Worm (Caenorhabditis elegans) whole organism, young adult: Measurements from ENCODE around the gene hot-6.

Experiments used
- C06A6.2 ChIP-seq: fragments of 200-800 bp; sonication (Bioruptor generic); conservative IDR thresholded peaks from 2 replicates; pipeline ENCODE4 v1.3.6; 2022; ENCODE audit warnings: missing genetic modification characterization, missing compliant biosample characterization
- F39B2.1 ChIP-seq: fragments of 200-800 bp; sonication (Bioruptor generic); IDR thresholded peaks from 2 replicates; pipeline ENCODE4 v1.3.6; 2022; ENCODE audit warnings: missing genetic modification reagents, missing genetic modification characterization, missing compliant biosample characterization
- F49E8.2 ChIP-seq: sonication (generic microtip); optimal IDR thresholded peaks from 3 replicates; lab custom pipeline; 2017; ENCODE audit warnings: missing genetic modification characterization, mild to moderate bottlenecking, missing compliant biosample characterization, antibody characterized with exemption, moderate library complexity; ENCODE audit not compliant: insufficient read depth
- F55B11.4 ChIP-seq: sonication (generic microtip); optimal IDR thresholded peaks from 2 replicates; lab custom pipeline; 2016; ENCODE audit warnings: missing compliant biosample characterization, missing genetic modification characterization, borderline replicate concordance; ENCODE audit not compliant: insufficient read depth
- T07F8.4 ChIP-seq: sonication (generic microtip); optimal IDR thresholded peaks from 2 replicates; lab custom pipeline; 2016; ENCODE audit warnings: mild to moderate bottlenecking, missing genetic modification characterization, moderate library complexity, missing compliant biosample characterization
- Y53F4B.3 ChIP-seq: fragments of 200-800 bp; sonication (Bioruptor generic); IDR thresholded peaks from 2 replicates; pipeline ENCODE4 v1.3.6; 2022; ENCODE audit warnings: missing genetic modification reagents, missing genetic modification characterization, missing compliant biosample characterization
- Y53G8AR.9 ChIP-seq: fragments of 200-800 bp; sonication (Bioruptor generic); conservative IDR thresholded peaks from 2 replicates; pipeline ENCODE4 v1.3.6; 2022; ENCODE audit warnings: missing genetic modification reagents, missing genetic modification characterization, missing compliant biosample characterization
- Y56A3A.18 ChIP-seq: fragments of 200-800 bp; sonication (Bioruptor generic); IDR thresholded peaks from 2 replicates; pipeline ENCODE4 v1.3.6; 2022; ENCODE audit warnings: missing genetic modification reagents, missing genetic modification characterization, missing compliant biosample characterization
- Y67H2A.10 ChIP-seq: fragments of 200-800 bp; sonication (Bioruptor generic); conservative IDR thresholded peaks from 2 replicates; pipeline ENCODE4 v1.3.6; 2022; ENCODE audit warnings: missing genetic modification reagents, missing genetic modification characterization, missing compliant biosample characterization
- aptf-2 ChIP-seq: fragments of 200-800 bp; sonication (Bioruptor generic); conservative IDR thresholded peaks from 2 replicates; pipeline ENCODE4 v1.3.6; 2022; ENCODE audit warnings: missing genetic modification reagents, missing genetic modification characterization, missing compliant biosample characterization
- aptf-3 ChIP-seq: fragments of 200-800 bp; sonication (Bioruptor generic); IDR thresholded peaks from 2 replicates; pipeline ENCODE4 v1.3.6; 2022; ENCODE audit warnings: missing genetic modification characterization, missing compliant biosample characterization
- attf-5 ChIP-seq: fragments of 200-800 bp; sonication (Bioruptor generic); optimal IDR thresholded peaks from 2 replicates; lab custom pipeline; 2018; ENCODE audit warnings: mild to moderate bottlenecking, missing genetic modification characterization, missing compliant biosample characterization
- attf-6 ChIP-seq: fragments of 200-800 bp; sonication (Bioruptor generic); IDR thresholded peaks from 2 replicates; pipeline ENCODE4 v1.3.6; 2022; ENCODE audit warnings: missing genetic modification reagents, missing genetic modification characterization, missing compliant biosample characterization
- ccch-3 ChIP-seq: fragments of 200-800 bp; sonication (Bioruptor generic); optimal IDR thresholded peaks from 2 replicates; lab custom pipeline; 2018; ENCODE audit warnings: mild to moderate bottlenecking, missing genetic modification characterization, missing compliant biosample characterization
- cebp-1 ChIP-seq, 2 experiments: fragments of 200-800 bp in 1 of 2; sonication (Bioruptor generic) in 1 of 2; sonication (generic microtip) in 1 of 2; IDR thresholded peaks in 1 of 2; optimal IDR thresholded peaks in 1 of 2; 2 replicates each; pipeline versions ENCODE4 v1.3.6 to Lab custom; 2017 to 2022; ENCODE audit warnings: missing compliant biosample characterization in 2 of 2, missing genetic modification characterization in 2 of 2, mild to moderate bottlenecking in 1 of 2, missing genetic modification reagents in 1 of 2, moderate library complexity in 1 of 2
- ceh-100 ChIP-seq: fragments of 200-800 bp; sonication (Bioruptor generic); IDR thresholded peaks from 2 replicates; pipeline ENCODE4 v1.3.6; 2022; ENCODE audit warnings: missing genetic modification reagents, missing genetic modification characterization, missing compliant biosample characterization
- dpl-1 ChIP-seq: fragments of 150-350 bp; optimal IDR thresholded peaks from 2 replicates; lab custom pipeline; 2014; ENCODE audit warnings: missing biosample characterization, missing genetic modification reagents, missing genetic modification characterization
- egl-18 ChIP-seq: fragments of 200-800 bp; sonication (Bioruptor generic); IDR thresholded peaks from 2 replicates; pipeline ENCODE4 v1.3.6; 2022; ENCODE audit warnings: missing genetic modification reagents, missing genetic modification characterization, missing compliant biosample characterization
- ets-4 ChIP-seq: fragments of 200-800 bp; sonication (Bioruptor generic); optimal IDR thresholded peaks from 2 replicates; lab custom pipeline; 2018; ENCODE audit warnings: mild to moderate bottlenecking, missing genetic modification characterization, missing compliant biosample characterization
- him-1 ChIP-seq: sonication (generic microtip); optimal IDR thresholded peaks from 2 replicates; lab custom pipeline; 2016; ENCODE audit warnings: missing genotype, missing genetic modification reagents, missing genetic modification characterization, missing compliant biosample characterization
- hrde-1 ChIP-seq: sonication (generic microtip); optimal IDR thresholded peaks from 2 replicates; lab custom pipeline; 2016; ENCODE audit warnings: missing genetic modification characterization, mild to moderate bottlenecking, missing compliant biosample characterization, moderate library complexity, missing genotype, missing genetic modification reagents, borderline replicate concordance
- hsf-1 ChIP-seq: fragments of 200-800 bp; sonication (Bioruptor generic); IDR thresholded peaks from 2 replicates; pipeline ENCODE4 v1.3.6; 2022; ENCODE audit warnings: missing genetic modification reagents, missing genetic modification characterization, missing compliant biosample characterization
- lin-40 ChIP-seq: sonication (generic microtip); optimal IDR thresholded peaks from 2 replicates; lab custom pipeline; 2016; ENCODE audit warnings: missing genetic modification characterization, mild to moderate bottlenecking, missing compliant biosample characterization, missing genotype, missing genetic modification reagents
- madf-3 ChIP-seq: fragments of 200-800 bp; sonication (Bioruptor generic); IDR thresholded peaks from 2 replicates; pipeline ENCODE4 v1.3.6; 2022; ENCODE audit warnings: missing genetic modification reagents, missing genetic modification characterization, missing compliant biosample characterization
- nhr-120 ChIP-seq: fragments of 200-800 bp; sonication (Bioruptor generic); IDR thresholded peaks from 2 replicates; pipeline ENCODE4 v1.3.6; 2022; ENCODE audit warnings: missing genetic modification characterization, missing compliant biosample characterization
- nhr-27 ChIP-seq: fragments of 200-800 bp; sonication (Bioruptor generic); optimal IDR thresholded peaks from 2 replicates; lab custom pipeline; 2018; ENCODE audit warnings: mild to moderate bottlenecking, missing genetic modification characterization, moderate library complexity, missing compliant biosample characterization
- nhr-80 ChIP-seq: sonication (generic microtip); optimal IDR thresholded peaks from 2 replicates; lab custom pipeline; 2016; ENCODE audit warnings: missing genetic modification characterization, missing compliant biosample characterization
- pbrm-1 ChIP-seq: fragments of 200-800 bp; sonication (Bioruptor generic); IDR thresholded peaks from 2 replicates; pipeline ENCODE4 v1.3.6; 2022; ENCODE audit warnings: missing genetic modification reagents, missing genetic modification characterization, missing compliant biosample characterization
- snpc-1.1 ChIP-seq: sonication (generic microtip); optimal IDR thresholded peaks from 2 replicates; lab custom pipeline; 2017; ENCODE audit warnings: missing genetic modification characterization, mild to moderate bottlenecking, missing compliant biosample characterization, antibody characterized with exemption, moderate library complexity, missing genotype, missing genetic modification reagents; ENCODE audit not compliant: insufficient read depth
- ztf-28 ChIP-seq: fragments of 200-800 bp; sonication (Bioruptor generic); IDR thresholded peaks from 2 replicates; pipeline ENCODE4 v1.3.6; 2022; ENCODE audit warnings: missing genetic modification reagents, missing genetic modification characterization, missing compliant biosample characterization

Gene hot-6

DNA sequence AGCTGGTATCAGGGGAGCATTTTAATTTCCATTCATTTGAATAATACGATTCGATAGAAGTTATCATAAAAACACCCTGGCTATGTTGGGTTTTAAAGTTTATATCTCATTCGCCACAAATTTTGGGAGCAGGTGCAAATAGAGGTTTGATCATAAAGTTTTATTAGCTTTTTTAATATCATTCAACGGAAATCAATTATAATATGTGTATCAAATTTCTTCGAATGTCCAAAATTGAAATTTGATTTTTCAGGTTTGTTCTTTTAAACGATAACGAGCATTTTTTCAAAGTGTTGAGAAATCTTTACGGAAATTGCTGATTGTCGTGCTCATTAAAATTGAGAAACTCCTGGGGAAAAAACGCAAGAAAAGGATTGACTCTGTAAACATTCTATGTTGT is 25.9 kb upstream of the hot-6 start, which contains the start of gene srh-74:
Gene srh-74 (minus strand): TSS at position 101 of the 400 bp plus-strand sequence.
- TF ChIP-seq ztf-28 (GFP tag; lab: Robert Waterston, UW) = no peak

DNA sequence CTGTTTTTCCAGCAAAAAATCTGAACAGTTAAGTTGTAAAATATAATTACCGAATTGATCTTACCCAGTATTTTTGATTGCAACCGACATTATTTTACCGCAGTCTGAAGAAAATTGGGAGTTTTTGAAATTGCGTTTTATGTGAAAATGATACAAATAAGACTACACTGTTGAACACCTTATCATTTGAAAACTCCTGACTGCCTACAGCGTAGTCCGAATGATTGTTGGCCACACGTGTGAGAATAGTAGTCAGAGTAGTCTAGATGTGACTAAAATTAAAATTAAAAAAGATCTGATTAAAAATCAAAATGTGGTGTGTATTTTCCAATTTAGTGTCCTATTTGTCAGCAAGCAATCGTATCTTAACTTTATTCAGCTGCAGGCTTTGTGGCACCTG is 24.0 kb upstream of the hot-6 start, which contains the start of gene dhs-18:
Gene dhs-18 (minus strand): TSS at position 104 of the 400 bp plus-strand sequence.
- TF ChIP-seq cebp-1 (GFP tag; IDR thresholded peaks at IDR 0.05; lab: Robert Waterston, UW) (no peak), cebp-1 (tag; optimal IDR thresholded peaks at IDR 0.05; lab: Kevin White, UChicago) (no peak), aptf-3 (GFP tag; lab: Robert Waterston, UW) (no peak), nhr-27 (tag; lab: Kevin White, UChicago) (no peak), madf-3 (GFP tag; lab: Robert Waterston, UW) (no peak), aptf-2 (GFP tag; lab: Robert Waterston, UW) (no peak), nhr-80 (tag; lab: Kevin White, UChicago) (peak; percentile 14), F39B2.1 (GFP tag; lab: Robert Waterston, UW) (no peak), nhr-120 (no peak), C06A6.2 (GFP tag; lab: Robert Waterston, UW) (no peak)
- TF ChIP-seq, all 124 proteins: peak for 1

DNA sequence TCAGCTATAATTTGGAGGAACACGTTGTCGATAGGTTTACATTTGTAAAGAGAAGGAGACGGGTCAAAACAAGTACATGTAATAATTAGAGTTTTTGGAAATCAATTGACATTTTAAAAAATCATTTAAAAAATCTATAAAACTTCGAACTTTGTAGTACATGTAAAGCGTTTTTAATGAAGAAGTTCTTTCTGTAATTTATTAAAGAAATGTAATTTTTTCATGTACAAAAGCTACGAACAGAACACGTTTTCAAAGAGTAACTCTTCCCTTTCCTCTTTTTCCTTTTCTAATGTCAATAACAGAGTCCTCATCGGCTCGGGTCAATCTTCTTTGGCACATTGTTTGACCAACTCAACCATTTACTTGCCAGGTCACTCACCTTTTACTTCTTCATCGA is 21.0 kb upstream of the hot-6 start, which contains the start of gene C45B11.6:
Gene C45B11.6 (plus strand): TSS at position 301 of the 400 bp plus-strand sequence.
- no peak for TF ChIP-seq F55B11.4 (tag; lab: Kevin White, UChicago)
- no peak for TF ChIP-seq F49E8.2 (tag; lab: Kevin White, UChicago)
- no peak for TF ChIP-seq snpc-1.1 (tag; lab: Kevin White, UChicago)
- no peak for TF ChIP-seq Y53F4B.3 (GFP tag; lab: Robert Waterston, UW)
- TF ChIP-seq dpl-1 (GFP tag; lab: Kevin White, UChicago) = no peak
- TF ChIP-seq hsf-1 = no peak
- no peak for TF ChIP-seq ccch-3 (GFP tag; lab: Kevin White, UChicago)
- TF ChIP-seq ceh-100 = no peak
- TF ChIP-seq him-1 (tag; lab: Kevin White, UChicago) = no peak
- no peak for TF ChIP-seq Y53G8AR.9
- no peak for TF ChIP-seq ets-4 (GFP tag; lab: Kevin White, UChicago)
- TF ChIP-seq attf-6 (GFP tag; lab: Robert Waterston, UW) = no peak
- no peak for TF ChIP-seq attf-5 (GFP tag; lab: Kevin White, UChicago)
- no peak for TF ChIP-seq lin-40 (tag; lab: Kevin White, UChicago)
- no peak for TF ChIP-seq pbrm-1
- TF ChIP-seq Y56A3A.18 (GFP tag; lab: Robert Waterston, UW) = no peak
- TF ChIP-seq egl-18 = no peak
- TF ChIP-seq madf-3 (GFP tag; lab: Robert Waterston, UW) = no peak
- no peak for TF ChIP-seq aptf-3 (GFP tag; lab: Robert Waterston, UW)
- no peak for TF ChIP-seq hrde-1 (tag; lab: Kevin White, UChicago)

DNA sequence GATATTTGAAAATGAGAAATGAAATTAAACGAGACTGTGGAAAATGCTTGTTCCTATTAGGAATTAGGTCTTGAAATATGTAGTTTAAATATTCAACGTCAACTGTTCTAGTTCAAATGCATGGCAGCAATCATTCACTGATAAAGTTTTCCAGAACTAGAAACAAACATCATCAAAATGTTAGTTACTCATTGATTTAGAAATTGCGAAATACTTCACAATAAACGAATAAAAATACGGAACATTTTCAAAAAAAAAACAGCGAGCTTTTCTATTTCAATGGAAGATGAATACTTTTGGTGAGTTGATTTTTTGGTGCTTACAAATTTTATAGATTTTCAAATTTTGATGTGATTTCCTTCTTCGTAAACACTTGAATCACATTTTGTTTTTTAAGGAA is 19.8 kb upstream of the hot-6 start, which contains the start of gene C45B11.2:
Gene C45B11.2 (plus strand): TSS at position 173 of the 400 bp plus-strand sequence.
- TF ChIP-seq Y67H2A.10 (GFP tag; lab: Robert Waterston, UW) = no peak
- no peak for TF ChIP-seq T07F8.4 (tag; lab: Kevin White, UChicago)
- peak; percentile 7 for TF ChIP-seq nhr-80 (tag; lab: Kevin White, UChicago)
- TF ChIP-seq cebp-1 (GFP tag; IDR thresholded peaks at IDR 0.05; lab: Robert Waterston, UW) = 0 out of 2 replicates have a peak, but pooled peaks have one; percentile 35
- TF ChIP-seq cebp-1 (tag; optimal IDR thresholded peaks at IDR 0.05; lab: Kevin White, UChicago) = peak; percentile 83
